Worm (Caenorhabditis elegans) whole organism, L3 larva: ENCODE results near the gene sams-1.

Experiments used
- aly-2 ChIP-seq: fragments of 150-350 bp; optimal IDR thresholded peaks from 2 replicates; lab custom pipeline; 2014; ENCODE audit warnings: missing biosample characterization, missing genetic modification characterization
- ceh-9 ChIP-seq: sonication (generic microtip); optimal IDR thresholded peaks from 2 replicates; lab custom pipeline; 2018; ENCODE audit warnings: missing biosample characterization, missing genetic modification characterization
- nhr-11 ChIP-seq: fragments of 150-350 bp; optimal IDR thresholded peaks from 2 replicates; lab custom pipeline; 2014; ENCODE audit warnings: missing biosample characterization, missing genetic modification characterization
- tbx-2 ChIP-seq: sonication (generic microtip); optimal IDR thresholded peaks from 2 replicates; lab custom pipeline; 2016; ENCODE audit warnings: mild to moderate bottlenecking, missing genetic modification characterization, missing compliant biosample characterization
- unc-62 ChIP-seq: fragments of 150-350 bp; sonication (generic microtip); optimal IDR thresholded peaks from 4 replicates; lab custom pipeline; 2014; ENCODE audit warnings: missing biosample characterization, missing genetic modification reagents, missing genetic modification characterization
- zag-1 ChIP-seq: fragments of 150-350 bp; optimal IDR thresholded peaks from 2 replicates; lab custom pipeline; 2014; ENCODE audit warnings: missing biosample characterization, missing genetic modification characterization
- ztf-4 ChIP-seq: fragments of 150-350 bp; optimal IDR thresholded peaks from 2 replicates; lab custom pipeline; 2014; ENCODE audit warnings: missing biosample characterization, missing genetic modification characterization

DNA sequence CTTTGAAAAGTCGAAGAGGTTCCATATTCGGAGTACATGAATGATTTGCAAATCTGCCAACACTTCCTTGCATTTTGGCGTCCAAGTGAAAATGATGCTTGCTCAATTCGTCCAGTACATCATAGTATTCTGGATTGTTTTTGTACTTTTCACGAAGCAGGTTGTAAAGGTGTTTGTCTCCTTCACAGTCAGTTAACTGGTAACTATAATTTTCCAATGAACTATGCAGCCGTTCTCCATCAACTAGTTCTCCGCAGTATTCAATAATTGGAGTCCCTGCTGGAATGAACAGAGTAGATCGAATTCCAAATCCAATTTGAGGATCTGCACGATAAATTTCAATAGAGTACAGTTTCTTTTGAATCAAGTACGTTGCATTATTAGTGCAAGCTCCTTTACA, 5.6 kb downstream of the sams-1 start:
- TF ChIP-seq aly-2 (no peak), ztf-4 (tag; lab: Kevin White, UChicago) (no peak), nhr-11 (no peak), ceh-9 (tag; lab: Kevin White, UChicago) (no peak), tbx-2 (tag; lab: Kevin White, UChicago) (no peak), zag-1 (tag; lab: Kevin White, UChicago) (no peak), unc-62 (GFP tag; lab: Kevin White, UChicago) (no peak)
